Worm (Caenorhabditis elegans): ENCODE measurements around the gene C04A2.15.

Gene C04A2.15

DNA sequence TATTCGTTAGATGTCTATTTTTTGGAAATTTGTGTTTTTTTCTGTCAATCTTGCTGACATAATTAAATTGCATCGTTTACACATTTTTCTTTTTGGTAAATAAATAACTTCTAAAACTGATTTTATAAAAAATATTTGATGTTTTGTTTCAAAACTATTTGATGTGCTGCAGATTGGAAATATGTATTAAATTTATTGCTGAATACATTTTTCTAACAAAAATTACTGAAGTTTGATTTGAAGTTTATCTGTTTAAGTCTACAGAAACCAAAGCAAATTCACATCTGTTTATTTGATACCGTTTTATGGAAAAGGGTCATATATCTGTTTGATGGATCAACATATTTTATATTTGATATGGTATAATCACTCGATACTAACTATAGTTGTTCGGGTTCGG, 35.7 kb upstream of the C04A2.15 start:
- TF ChIP-seq nhr-43 (tag; optimal IDR thresholded peaks at IDR 0.05; ENCODE audit: poor library complexity, severe bottlenecking) (no peak), snpc-4 (tag; optimal IDR thresholded peaks at IDR 0.05) (no peak), mdl-1 (tag; optimal IDR thresholded peaks at IDR 0.05) (no peak), lin-15B (tag; optimal IDR thresholded peaks at IDR 0.05) (no peak), nhr-12 (tag; optimal IDR thresholded peaks at IDR 0.05) (no peak), ztf-4 (tag; optimal IDR thresholded peaks at IDR 0.05) (no peak), hmg-11 (tag; optimal IDR thresholded peaks at IDR 0.05) (no peak), fos-1 (tag; optimal IDR thresholded peaks at IDR 0.05) (no peak), aly-2 (tag; optimal IDR thresholded peaks at IDR 0.05) (no peak), elt-3 (tag; optimal IDR thresholded peaks at IDR 0.05) (no peak), R02D3.7 (tag; optimal IDR thresholded peaks at IDR 0.05) (no peak), ceh-28 (tag; optimal IDR thresholded peaks at IDR 0.05) (no peak), ztf-11 (tag; optimal IDR thresholded peaks at IDR 0.05) (no peak), egl-5 (tag; optimal IDR thresholded peaks at IDR 0.05) (no peak), nhr-25 (tag; optimal IDR thresholded peaks at IDR 0.05) (no peak), lin-39 (tag; optimal IDR thresholded peaks at IDR 0.05) (no peak), nhr-67 (tag; optimal IDR thresholded peaks at IDR 0.05) (no peak), ceh-9 (tag; optimal IDR thresholded peaks at IDR 0.05) (no peak)

DNA sequence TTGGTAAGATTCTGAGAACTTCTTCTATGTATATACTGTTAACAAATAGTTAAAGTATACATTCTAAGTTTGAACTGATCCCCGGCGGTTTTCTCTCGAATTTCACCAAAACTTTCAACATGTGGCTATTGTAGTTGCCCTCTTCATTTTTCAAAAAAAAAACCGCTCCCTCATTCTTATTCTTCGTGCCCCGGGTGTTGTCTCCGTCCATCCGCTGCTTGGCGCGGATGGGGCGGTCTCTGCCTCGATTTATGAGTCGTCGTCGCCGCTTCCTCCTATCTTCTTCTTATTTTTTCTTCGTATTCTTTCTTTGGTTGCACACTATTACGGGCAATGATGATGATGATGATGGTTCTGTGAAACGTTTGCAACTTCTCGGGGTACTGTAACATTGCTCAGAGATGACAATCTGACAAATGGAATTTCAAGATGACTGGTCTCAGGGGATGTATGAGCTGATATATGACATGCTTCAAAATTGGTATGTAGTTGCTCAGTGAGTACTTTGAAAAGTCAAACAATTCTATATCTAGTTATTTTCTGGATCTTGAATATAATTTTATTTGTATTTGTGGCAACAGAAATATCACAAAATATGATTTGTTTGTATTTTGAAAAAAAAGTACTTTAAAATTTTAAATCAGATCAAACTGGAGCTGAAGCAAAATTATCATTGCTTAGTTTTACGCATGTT, 31.6 kb upstream of the C04A2.15 start:
- TF ChIP-seq sea-2 (GFP tag; optimal IDR thresholded peaks at IDR 0.05) (no peak), nhr-11 (tag; optimal IDR thresholded peaks at IDR 0.05) (no peak), nhr-23 (tag; optimal IDR thresholded peaks at IDR 0.05) (no peak), daf-12 (tag; optimal IDR thresholded peaks at IDR 0.05) (no peak), R02D3.7 (tag; optimal IDR thresholded peaks at IDR 0.05) (no peak), aly-2 (tag; optimal IDR thresholded peaks at IDR 0.05) (no peak), nhr-76 (tag; optimal IDR thresholded peaks at IDR 0.05) (no peak), mml-1 (tag; optimal IDR thresholded peaks at IDR 0.05) (no peak), unc-39 (tag; optimal IDR thresholded peaks at IDR 0.05) (no peak), nhr-25 (tag; optimal IDR thresholded peaks at IDR 0.05) (no peak), snpc-4 (tag; optimal IDR thresholded peaks at IDR 0.05) (no peak), nfya-1 (tag; optimal IDR thresholded peaks at IDR 0.05; ENCODE audit: insufficient read depth) (peak; percentile 18), pqm-1 (tag; optimal IDR thresholded peaks at IDR 0.05) (no peak), elt-3 (tag; optimal IDR thresholded peaks at IDR 0.05) (no peak), lin-39 (tag; optimal IDR thresholded peaks at IDR 0.05) (peak; percentile 35), fos-1 (tag; optimal IDR thresholded peaks at IDR 0.05) (no peak)

DNA sequence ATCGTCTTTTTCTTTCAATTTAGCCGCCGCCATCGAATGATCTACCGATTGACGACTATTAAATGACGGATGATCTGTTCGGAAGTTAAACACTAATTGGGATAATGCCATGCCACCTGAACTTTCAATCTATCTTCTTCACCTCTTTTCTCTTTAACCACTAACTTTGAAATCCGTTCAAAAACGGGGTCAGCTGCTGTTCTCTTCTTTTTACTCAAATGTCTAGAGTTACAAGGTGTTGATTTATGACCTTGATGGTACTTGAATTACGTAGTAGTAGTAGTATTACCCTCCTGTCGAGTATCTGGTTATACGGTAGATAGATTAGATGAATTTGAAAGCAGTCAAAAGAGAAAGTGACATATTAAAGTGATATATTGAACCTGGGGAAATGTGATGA, 30.9 kb upstream of the C04A2.15 start:
- no peak for TF ChIP-seq mdl-1 (tag; optimal IDR thresholded peaks at IDR 0.05)
- TF ChIP-seq unc-39 (tag; optimal IDR thresholded peaks at IDR 0.05), result no peak
- TF ChIP-seq nhr-67 (tag; optimal IDR thresholded peaks at IDR 0.05), result no peak
- TF ChIP-seq elt-1 (tag; optimal IDR thresholded peaks at IDR 0.05), result peak; percentile 93
- TF ChIP-seq ama-1 (optimal IDR thresholded peaks at IDR 0.05), result no peak
- no peak for TF ChIP-seq eor-1 (tag; optimal IDR thresholded peaks at IDR 0.05)
- peak; percentile 61 for TF ChIP-seq nhr-23 (tag; optimal IDR thresholded peaks at IDR 0.05)
- no peak for TF ChIP-seq nhr-11 (tag; optimal IDR thresholded peaks at IDR 0.05)
- TF ChIP-seq lin-39 (tag; optimal IDR thresholded peaks at IDR 0.05), result no peak
- no peak for TF ChIP-seq ztf-4 (tag; optimal IDR thresholded peaks at IDR 0.05)
- peak; percentile 91 for TF ChIP-seq nhr-25 (tag; optimal IDR thresholded peaks at IDR 0.05)
- no peak for TF ChIP-seq zag-1 (tag; optimal IDR thresholded peaks at IDR 0.05)
- TF ChIP-seq daf-12 (tag; optimal IDR thresholded peaks at IDR 0.05), result no peak
- no peak for TF ChIP-seq nhr-237 (tag; optimal IDR thresholded peaks at IDR 0.05)
- no peak for TF ChIP-seq pqm-1 (tag; optimal IDR thresholded peaks at IDR 0.05)
- TF ChIP-seq sea-2 (GFP tag; optimal IDR thresholded peaks at IDR 0.05), result no peak
- no peak for TF ChIP-seq fos-1 (tag; optimal IDR thresholded peaks at IDR 0.05)
- TF ChIP-seq aly-2 (tag; optimal IDR thresholded peaks at IDR 0.05), result no peak
- no peak for TF ChIP-seq nhr-28 (tag; optimal IDR thresholded peaks at IDR 0.05)
- no peak for TF ChIP-seq fkh-2 (tag; optimal IDR thresholded peaks at IDR 0.05)
- no peak for TF ChIP-seq tbx-2 (tag; optimal IDR thresholded peaks at IDR 0.05)
- peak; percentile 12 for TF ChIP-seq ceh-16 (tag; optimal IDR thresholded peaks at IDR 0.05)
- TF ChIP-seq mml-1 (tag; optimal IDR thresholded peaks at IDR 0.05), result no peak
- TF ChIP-seq ztf-11 (tag; optimal IDR thresholded peaks at IDR 0.05), result no peak
- TF ChIP-seq ceh-82 (tag; optimal IDR thresholded peaks at IDR 0.05), result no peak
- peak in 1 of 3 experiments; percentile 40 for TF ChIP-seq elt-3 (tag; optimal IDR thresholded peaks at IDR 0.05)
- no peak for TF ChIP-seq egl-27 (tag; optimal IDR thresholded peaks at IDR 0.05)
- TF ChIP-seq jun-1 (tag; optimal IDR thresholded peaks at IDR 0.05), result no peak
- TF ChIP-seq ZK546.5 (tag; optimal IDR thresholded peaks at IDR 0.05), result no peak
- peak; percentile 87 for TF ChIP-seq unc-62 (GFP tag; optimal IDR thresholded peaks at IDR 0.05)
- no peak for TF ChIP-seq nhr-77 (tag; optimal IDR thresholded peaks at IDR 0.05)
- TF ChIP-seq R02D3.7 (tag; optimal IDR thresholded peaks at IDR 0.05), result no peak
- TF ChIP-seq pha-4 (tag; optimal IDR thresholded peaks at IDR 0.05), result no peak
- no peak for TF ChIP-seq nhr-76 (tag; optimal IDR thresholded peaks at IDR 0.05)

Measured in whole organism, L3 larva.